Worm (Caenorhabditis elegans): ENCODE measurements around the gene sinh-1.

DNA sequence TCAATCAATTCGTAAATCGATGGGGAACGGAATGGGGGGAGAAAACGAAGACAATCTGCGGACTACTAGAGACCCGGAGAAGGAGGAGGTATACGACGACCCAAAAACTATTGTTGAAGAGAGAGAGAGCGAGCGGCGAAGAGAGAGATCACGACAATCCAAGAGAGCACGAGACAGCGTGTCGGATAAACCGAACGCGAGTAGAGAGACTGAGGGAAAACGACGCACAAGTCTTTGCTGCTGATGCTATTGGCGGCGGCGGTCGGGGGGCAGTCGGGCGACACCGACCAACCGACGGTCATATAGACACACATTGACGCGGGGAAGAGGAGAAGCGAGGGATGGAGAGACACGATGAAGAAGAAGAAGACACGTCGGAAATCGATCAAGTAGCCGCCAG is 5.6 kb upstream of the sinh-1 start:
- TF ChIP-seq dao-5 (tag; optimal IDR thresholded peaks at IDR 0.05) (peak; percentile 31), W03F9.2 (tag; optimal IDR thresholded peaks at IDR 0.05) (peak; percentile 20)

All from whole organism, L4/young adult.